Worm (Caenorhabditis elegans): Measurements from ENCODE around the gene nhr-270.

DNA sequence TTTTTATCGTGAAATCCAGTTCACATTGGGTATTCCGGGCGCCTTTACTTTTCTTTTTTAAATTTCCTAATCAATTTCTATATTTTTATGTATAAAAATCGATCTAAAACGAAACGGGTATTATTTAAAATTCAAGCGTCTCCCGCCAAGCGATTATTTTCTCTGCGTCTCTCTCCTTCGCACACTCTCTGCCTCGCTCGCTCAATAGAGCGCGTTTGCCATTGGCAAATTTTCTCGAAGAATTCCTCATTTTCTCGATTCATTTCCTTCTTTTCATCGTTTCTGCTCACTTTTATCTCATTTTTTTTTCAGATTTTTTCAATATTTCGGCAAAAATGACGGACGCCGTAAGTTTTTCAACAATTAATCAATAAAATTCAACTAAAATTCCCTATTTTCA is 31.3 kb downstream of the nhr-270 start, which contains the start of gene sti-1:
- peak; percentile 81 for TF ChIP-seq nhr-11 (tag; optimal IDR thresholded peaks at IDR 0.05)
- TF ChIP-seq nhr-237 (tag; optimal IDR thresholded peaks at IDR 0.05): peak; percentile 83
- no peak for TF ChIP-seq zag-1 (tag; optimal IDR thresholded peaks at IDR 0.05)
- TF ChIP-seq ama-1 (optimal IDR thresholded peaks at IDR 0.05): peak; percentile 56
- peak; percentile 84 for TF ChIP-seq lin-39 (tag; optimal IDR thresholded peaks at IDR 0.05)
- TF ChIP-seq snpc-4 (tag; optimal IDR thresholded peaks at IDR 0.05): peak; percentile 65
- TF ChIP-seq elt-3 (tag; optimal IDR thresholded peaks at IDR 0.05): peak in 2 of 6 experiments; percentile 65 to 90
- peak; percentile 91 for TF ChIP-seq xbp-1 (tag; optimal IDR thresholded peaks at IDR 0.05)
- peak; percentile 96 for TF ChIP-seq nhr-77 (tag; optimal IDR thresholded peaks at IDR 0.05)
- peak; percentile 36 for TF ChIP-seq F16B12.6 (tag; optimal IDR thresholded peaks at IDR 0.05)
- no peak for TF ChIP-seq egl-27 (tag; optimal IDR thresholded peaks at IDR 0.05)
- TF ChIP-seq skn-1 (tag; optimal IDR thresholded peaks at IDR 0.05): peak; percentile 74
- no peak for TF ChIP-seq nhr-12 (tag; optimal IDR thresholded peaks at IDR 0.05)
- peak; percentile 89 for TF ChIP-seq unc-130 (tag; optimal IDR thresholded peaks at IDR 0.05)
